Fruit fly (Drosophila melanogaster): ENCODE measurements around the gene CG15253.
"Not testable (repeated sequence)": the region's sequence is repeated elsewhere in the genome, so short reads cannot be mapped to it uniquely, and the experiment has no call there.

Gene CG15253

dm6 chr2L:15616251-15616650 is at the start of gene CG15253:
Gene CG15253, minus strand, starts transcription at chr2L:15616351.
- TF ChIP-seq CG5180 (GFP tag; optimal IDR thresholded peaks at IDR 0.05) (no peak), exex (tag; optimal IDR thresholded peaks at IDR 0.05) (peak; percentile 65)

DNA sequence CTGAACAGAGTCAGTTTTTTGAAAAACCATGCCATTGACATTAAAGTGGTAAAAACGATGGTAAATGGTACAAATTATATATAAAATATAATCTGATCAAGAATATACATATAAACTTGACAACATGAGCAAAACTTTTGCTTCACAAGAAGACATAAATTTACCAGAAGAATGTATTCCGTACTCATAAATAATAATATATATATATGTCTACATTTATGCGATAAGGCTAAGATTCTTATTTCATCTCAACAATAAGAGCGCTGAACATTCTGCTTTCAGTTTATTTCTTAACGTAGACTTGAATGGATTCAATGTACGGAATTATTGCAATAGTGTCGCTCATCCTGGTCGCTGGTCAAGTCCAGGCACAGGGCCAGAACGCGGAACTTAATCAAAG is 44.6 kb upstream of the CG15253 start, which contains the start of gene CG18477:
CG18477 (plus strand) TSS at position 301 of the 400 bp plus-strand sequence.
- not testable (repeated sequence) for TF ChIP-seq CG12659 (GFP tag; optimal IDR thresholded peaks at IDR 0.05); fd102C (GFP tag; optimal IDR thresholded peaks at IDR 0.05); CG14441 (GFP tag; IDR thresholded peaks at IDR 0.05)

DNA sequence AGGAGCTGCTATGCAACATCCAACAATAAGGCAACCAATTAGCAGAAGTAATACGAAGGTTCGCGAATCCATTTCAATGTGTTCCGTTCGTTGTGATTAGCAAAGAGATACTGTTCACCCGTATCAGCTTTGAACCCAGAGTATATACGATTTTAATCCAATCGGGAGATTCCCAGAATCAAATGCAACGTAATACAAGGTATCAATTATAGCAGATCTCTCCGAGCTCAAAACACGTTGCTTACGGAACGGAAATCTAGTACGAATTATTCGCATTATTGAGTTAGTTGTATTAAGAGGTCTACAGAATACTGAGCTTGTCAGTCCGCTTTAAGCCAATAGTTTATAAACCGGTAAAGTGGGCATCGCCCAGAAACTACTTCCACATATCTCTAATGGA is 43.2 kb upstream of the CG15253 start, which contains the start of gene CG44141:
CG44141 (minus strand) TSS at position 101 of the 400 bp plus-strand sequence.
- not testable (repeated sequence) for TF ChIP-seq Spps (tag; optimal IDR thresholded peaks at IDR 0.05); CG1233 (GFP tag; optimal IDR thresholded peaks at IDR 0.05); CG5953 (GFP tag; IDR thresholded peaks at IDR 0.05)

DNA sequence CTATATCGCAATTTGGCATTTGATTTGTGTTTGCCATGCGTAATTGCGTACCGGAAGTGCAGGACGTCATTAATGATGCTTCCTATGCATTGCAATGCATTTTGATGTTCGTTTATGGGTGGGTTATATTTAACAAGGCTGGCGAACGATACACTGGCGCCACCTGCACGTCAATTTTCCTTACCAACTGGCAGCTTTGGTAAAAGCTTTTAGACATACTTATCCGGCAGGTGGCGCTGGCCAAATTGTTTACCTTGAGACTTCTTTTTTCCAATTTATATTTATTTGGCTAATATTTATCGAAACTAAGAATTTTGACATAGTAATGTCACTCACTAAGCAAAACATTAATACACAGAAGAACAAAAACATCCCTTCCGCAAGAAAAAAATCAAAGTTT is 27.6 kb upstream of the CG15253 start:
- TF ChIP-seq NC2α (GFP tag; optimal IDR thresholded peaks at IDR 0.05) (no peak), CG10654 (GFP tag; optimal IDR thresholded peaks at IDR 0.05) (peak; percentile 10), CG3847 (GFP tag; IDR thresholded peaks at IDR 0.05) (no peak), CG8944 (GFP tag; optimal IDR thresholded peaks at IDR 0.05) (peak; percentile 24), en (GFP tag; optimal IDR thresholded peaks at IDR 0.05) (peak; percentile 23), CG4328 (GFP tag; optimal IDR thresholded peaks at IDR 0.05) (no peak), CG11696 (GFP tag; IDR thresholded peaks at IDR 0.05) (no peak), CG4424 (GFP tag; optimal IDR thresholded peaks at IDR 0.05) (peak; percentile 6), Sox102F (GFP tag; optimal IDR thresholded peaks at IDR 0.05) (no peak), stwl (tag; optimal IDR thresholded peaks at IDR 0.05) (peak; percentile 64), CG7372 (GFP tag; IDR thresholded peaks at IDR 0.05) (0 out of 2 replicates have a peak, but pooled peaks have one; percentile 18), CG12942 (GFP tag; optimal IDR thresholded peaks at IDR 0.05) (peak; percentile 10), CG2889 (GFP tag; IDR thresholded peaks at IDR 0.05) (no peak), chif (GFP tag; optimal IDR thresholded peaks at IDR 0.05) (peak in 1 of 2 experiments; percentile 8), Chrac-16 (GFP tag; optimal IDR thresholded peaks at IDR 0.05) (peak; percentile 21), CTCF (GFP tag; optimal IDR thresholded peaks at IDR 0.05) (peak; percentile 97), CG4707 (GFP tag; optimal IDR thresholded peaks at IDR 0.05) (no peak), CG30403 (GFP tag; optimal IDR thresholded peaks at IDR 0.05) (peak; percentile 31), CG13287 (GFP tag; IDR thresholded peaks at IDR 0.05; ENCODE audit: partially characterized antibody) (peak; percentile 41; the same call in 1 of the 2 replicates), lab (GFP tag; optimal IDR thresholded peaks at IDR 0.05) (no peak), CG10959 (GFP tag; IDR thresholded peaks at IDR 0.05) (0 out of 2 replicates have a peak, but pooled peaks have one; percentile 13), Dip2 (GFP tag; IDR thresholded peaks at IDR 0.05) (peak; percentile 90), CG10366 (GFP tag; IDR thresholded peaks at IDR 0.05) (no peak), Xrp1 (GFP tag; IDR thresholded peaks at IDR 0.05) (no peak), CG3726 (GFP tag; IDR thresholded peaks at IDR 0.05) (0 out of 3 replicates have a peak, but pooled peaks have one; percentile 29), chinmo (GFP tag; IDR thresholded peaks at IDR 0.05; ENCODE audit: partially characterized antibody) (0 out of 4 replicates have a peak, but pooled peaks have one; percentile 45), Lhr (GFP tag; optimal IDR thresholded peaks at IDR 0.05) (peak; percentile 15), Taf1 (GFP tag; IDR thresholded peaks at IDR 0.05) (0 out of 2 replicates have a peak, but pooled peaks have one; percentile 13), pfk (GFP tag; optimal IDR thresholded peaks at IDR 0.05) (no peak), NFAT (GFP tag; IDR thresholded peaks at IDR 0.05) (no peak), mam (GFP tag; optimal IDR thresholded peaks at IDR 0.05) (peak; percentile 9), sens (GFP tag) (peak; percentile 64), CG43689 (GFP tag; IDR thresholded peaks at IDR 0.05) (no peak), CG9609 (GFP tag; optimal IDR thresholded peaks at IDR 0.05) (peak; percentile 5), CG5245 (GFP tag; optimal IDR thresholded peaks at IDR 0.05) (peak; percentile 20), bab2 (GFP tag; optimal IDR thresholded peaks at IDR 0.05) (peak; percentile 13), inv (GFP tag; IDR thresholded peaks at IDR 0.05; ENCODE audit: partially characterized antibody) (no peak)

All from whole organism, embryonic.